Worm (Caenorhabditis elegans): Measurements from ENCODE around the gene Y45F10D.7.

Gene Y45F10D.7

ce11 chrIV:13783237-13784012, 5.3 kb upstream of the Y45F10D.7 start, which contains the start of gene iscu-1:
iscu-1 (plus strand) TSS chrIV:13783962.
- peak; percentile 83 for TF ChIP-seq hlh-30 (tag; optimal IDR thresholded peaks at IDR 0.05; ENCODE audit: insufficient read depth)
- peak; percentile 61 for TF ChIP-seq tbx-2 (tag; optimal IDR thresholded peaks at IDR 0.05)
- TF ChIP-seq C08G9.2 (tag; optimal IDR thresholded peaks at IDR 0.05): peak; percentile 53
- no peak for TF ChIP-seq lin-11 (tag; optimal IDR thresholded peaks at IDR 0.05)
- TF ChIP-seq tbx-7 (tag; optimal IDR thresholded peaks at IDR 0.05): peak; percentile 11
- peak; percentile 52 for TF ChIP-seq ceh-31 (tag; optimal IDR thresholded peaks at IDR 0.05)
- TF ChIP-seq T23F11.4 (GFP tag; optimal IDR thresholded peaks at IDR 0.05): no peak
- no peak for TF ChIP-seq hlh-6 (tag; optimal IDR thresholded peaks at IDR 0.05)
- peak; percentile 5 for TF ChIP-seq ceh-2 (tag; optimal IDR thresholded peaks at IDR 0.05)
- TF ChIP-seq hlh-15 (tag; optimal IDR thresholded peaks at IDR 0.05): no peak

ce11 chrIV:13784774-13785173, 3.9 kb upstream of the Y45F10D.7 start:
- TF ChIP-seq C08G9.2 (tag; optimal IDR thresholded peaks at IDR 0.05) (no peak), ceh-45 (GFP tag; IDR thresholded peaks at IDR 0.05) (no peak), pag-3 (tag; optimal IDR thresholded peaks at IDR 0.05; ENCODE audit: borderline replicate concordance) (no peak), dmd-4 (tag; optimal IDR thresholded peaks at IDR 0.05; ENCODE audit: borderline replicate concordance) (no peak), pqm-1 (tag; optimal IDR thresholded peaks at IDR 0.05) (no peak), syd-9 (tag; optimal IDR thresholded peaks at IDR 0.05) (no peak), pat-9 (tag; optimal IDR thresholded peaks at IDR 0.05) (no peak), sox-2 (GFP tag; IDR thresholded peaks at IDR 0.05) (no peak), ceh-22 (tag; optimal IDR thresholded peaks at IDR 0.05) (no peak), unc-55 (GFP tag; optimal IDR thresholded peaks at IDR 0.05) (no peak), nhr-232 (tag; optimal IDR thresholded peaks at IDR 0.05) (no peak), hlh-30 (tag; optimal IDR thresholded peaks at IDR 0.05; ENCODE audit: insufficient read depth) (no peak), ttx-3 (tag; optimal IDR thresholded peaks at IDR 0.05) (no peak), ama-1 (optimal IDR thresholded peaks at IDR 0.05) (no peak)

- TF ChIP-seq npax-4 (tag; optimal IDR thresholded peaks at IDR 0.05): no peak
- no peak for TF ChIP-seq nhr-11 (tag; optimal IDR thresholded peaks at IDR 0.05)
- no peak for TF ChIP-seq ceh-34 (tag; optimal IDR thresholded peaks at IDR 0.05)
- TF ChIP-seq sox-4 (tag; optimal IDR thresholded peaks at IDR 0.05): no peak
- TF ChIP-seq Y22D7AL.16 (tag; optimal IDR thresholded peaks at IDR 0.05): no peak
- TF ChIP-seq C38D4.7 (GFP tag; optimal IDR thresholded peaks at IDR 0.05): no peak
- no peak for TF ChIP-seq zip-5 (tag; optimal IDR thresholded peaks at IDR 0.05)
- TF ChIP-seq dmd-4 (tag; optimal IDR thresholded peaks at IDR 0.05; ENCODE audit: borderline replicate concordance): no peak
- TF ChIP-seq pqm-1 (tag; optimal IDR thresholded peaks at IDR 0.05): no peak
- no peak for TF ChIP-seq sdc-2 (tag; optimal IDR thresholded peaks at IDR 0.05)
- TF ChIP-seq pros-1 (tag; optimal IDR thresholded peaks at IDR 0.05): no peak
- TF ChIP-seq lin-11 (tag; optimal IDR thresholded peaks at IDR 0.05): no peak
- no peak for TF ChIP-seq syd-9 (tag; optimal IDR thresholded peaks at IDR 0.05)
- TF ChIP-seq hlh-6 (tag; optimal IDR thresholded peaks at IDR 0.05): no peak
- no peak for TF ChIP-seq nfya-1 (tag; optimal IDR thresholded peaks at IDR 0.05)
- TF ChIP-seq pag-3 (tag; optimal IDR thresholded peaks at IDR 0.05; ENCODE audit: borderline replicate concordance): no peak
- TF ChIP-seq ceh-30 (tag; optimal IDR thresholded peaks at IDR 0.05): no peak
- TF ChIP-seq nhr-232 (tag; optimal IDR thresholded peaks at IDR 0.05): no peak
- no peak for TF ChIP-seq ceh-19 (GFP tag; optimal IDR thresholded peaks at IDR 0.05)
Measured at ce11 chrIV:13785545-13785944, 3.2 kb upstream of the Y45F10D.7 start, which contains the start of gene lact-9. lact-9 (minus strand) TSS chrIV:13785645.

- TF ChIP-seq ceh-48 (tag; optimal IDR thresholded peaks at IDR 0.05) (peak; percentile 42), sox-2 (GFP tag; IDR thresholded peaks at IDR 0.05) (no peak)
Measured at ce11 chrIV:13786690-13787089, 2.0 kb upstream of the Y45F10D.7 start, which contains the start of gene icap-1. icap-1 (minus strand) TSS chrIV:13786961.
